Fruit fly (Drosophila melanogaster) whole organism, embryonic: Measurements from ENCODE around the gene dpp.

Source experiments
- Atf-2 ChIP-seq: fragments of 200-800 bp; sonication (Bioruptor generic); optimal IDR thresholded peaks from 2 replicates; lab custom pipeline; 2016; ENCODE audit warnings: missing biosample characterization, missing genetic modification characterization
- C15 ChIP-seq: fragments of 200-800 bp; sonication (Bioruptor generic); IDR thresholded peaks from 3 replicates; pipeline ENCODE4 v1.3.6; 2022; ENCODE audit warnings: missing biosample characterization, missing genetic modification characterization
- CG11085 ChIP-seq: fragments of 200-800 bp; sonication (Bioruptor generic); IDR thresholded peaks from 2 replicates; pipeline ENCODE4 v1.3.6; 2022; ENCODE audit warnings: missing biosample characterization, missing genetic modification characterization
- CG12769 ChIP-seq: fragments of 200-800 bp; sonication (Bioruptor generic); optimal IDR thresholded peaks from 2 replicates; lab custom pipeline; 2019; ENCODE audit warnings: missing biosample characterization, mild to moderate bottlenecking, missing genetic modification characterization, moderate library complexity
- CG13296 ChIP-seq: fragments of 200-800 bp; sonication (Bioruptor generic); optimal IDR thresholded peaks from 3 replicates; lab custom pipeline; 2018; ENCODE audit warnings: missing biosample characterization, mild to moderate bottlenecking, missing genetic modification characterization
- CG14710 ChIP-seq: fragments of 200-800 bp; sonication (Bioruptor generic); optimal IDR thresholded peaks from 3 replicates; lab custom pipeline; 2019; ENCODE audit warnings: missing biosample characterization, mild to moderate bottlenecking, missing genetic modification characterization, moderate library complexity
- CG14860 ChIP-seq: fragments of 200-800 bp; sonication (Bioruptor generic); IDR thresholded peaks from 3 replicates; pipeline ENCODE4 v1.3.6; 2022; ENCODE audit warnings: missing biosample characterization, missing genetic modification characterization; ENCODE audit not compliant: partially characterized antibody
- CG14965 ChIP-seq: fragments of 200-800 bp; sonication (Bioruptor generic); optimal IDR thresholded peaks from 2 replicates; lab custom pipeline; 2016; ENCODE audit warnings: missing biosample characterization, missing genetic modification characterization, borderline replicate concordance
- CG1529 ChIP-seq: fragments of 200-800 bp; sonication (Bioruptor generic); optimal IDR thresholded peaks from 3 replicates; lab custom pipeline; 2018; ENCODE audit warnings: missing biosample characterization, missing genetic modification characterization
- CG16779 ChIP-seq: fragments of 200-800 bp; sonication (Bioruptor generic); IDR thresholded peaks from 2 replicates; pipeline ENCODE4 v1.3.6; 2022; ENCODE audit warnings: missing biosample characterization, missing genetic modification characterization
- CG16813 ChIP-seq: fragments of 200-800 bp; sonication (Bioruptor generic); IDR thresholded peaks from 3 replicates; pipeline ENCODE4 v1.3.6; 2022; ENCODE audit warnings: missing biosample characterization, missing genetic modification characterization; ENCODE audit not compliant: partially characterized antibody
- CG2712 ChIP-seq: fragments of 200-800 bp; optimal IDR thresholded peaks from 3 replicates; lab custom pipeline; 2019; ENCODE audit warnings: missing biosample characterization, mild to moderate bottlenecking, missing genetic modification characterization, moderate library complexity
- CG31441 ChIP-seq: fragments of 200-800 bp; sonication (Bioruptor generic); IDR thresholded peaks from 2 replicates; pipeline ENCODE4 v1.3.6; 2022; ENCODE audit warnings: missing biosample characterization, missing genetic modification characterization
- CG34376 ChIP-seq: fragments of 200-800 bp; sonication (Bioruptor generic); optimal IDR thresholded peaks from 2 replicates; lab custom pipeline; 2018; ENCODE audit warnings: missing biosample characterization, mild to moderate bottlenecking, missing genetic modification characterization
- CG3995 ChIP-seq: fragments of 200-800 bp; sonication (Bioruptor generic); optimal IDR thresholded peaks from 3 replicates; lab custom pipeline; 2016; ENCODE audit warnings: missing biosample characterization, missing genetic modification characterization
- CG43689 ChIP-seq: fragments of 200-800 bp; sonication (Bioruptor generic); IDR thresholded peaks from 2 replicates; pipeline ENCODE4 v1.3.6; 2022; ENCODE audit warnings: missing biosample characterization, missing genetic modification characterization
- CG7786 ChIP-seq: fragments of 200-800 bp; sonication (Bioruptor generic); optimal IDR thresholded peaks from 2 replicates; lab custom pipeline; 2016; ENCODE audit warnings: missing biosample characterization, missing genetic modification characterization
- CG7928 ChIP-seq: fragments of 200-800 bp; sonication (Bioruptor generic); optimal IDR thresholded peaks from 2 replicates; lab custom pipeline; 2017; ENCODE audit warnings: missing biosample characterization, mild to moderate bottlenecking, missing genetic modification characterization
- CG9437 ChIP-seq: fragments of 200-800 bp; sonication (Bioruptor generic); optimal IDR thresholded peaks from 2 replicates; lab custom pipeline; 2018; ENCODE audit warnings: missing biosample characterization, mild to moderate bottlenecking, missing genetic modification characterization
- CG9797 ChIP-seq: fragments of 200-800 bp; sonication (Bioruptor generic); optimal IDR thresholded peaks from 3 replicates; lab custom pipeline; 2018; ENCODE audit warnings: missing biosample characterization, mild to moderate bottlenecking, missing genetic modification characterization
- Deaf1 ChIP-seq: fragments of 200-800 bp; optimal IDR thresholded peaks from 3 replicates; lab custom pipeline; 2019; ENCODE audit warnings: missing biosample characterization, mild to moderate bottlenecking, missing genetic modification characterization, moderate library complexity
- Drgx ChIP-seq: fragments of 200-800 bp; sonication (Bioruptor generic); IDR thresholded peaks from 2 replicates; pipeline ENCODE4 v1.3.6; 2022; ENCODE audit warnings: missing biosample characterization, missing genetic modification characterization
- E2f2 ChIP-seq: fragments of 200-800 bp; sonication (Bioruptor generic); IDR thresholded peaks from 2 replicates; pipeline ENCODE4 v1.3.6; 2022; ENCODE audit warnings: missing biosample characterization, missing genetic modification characterization
- Fer3 ChIP-seq: fragments of 200-800 bp; sonication (Bioruptor generic); optimal IDR thresholded peaks from 2 replicates; lab custom pipeline; 2018; ENCODE audit warnings: missing biosample characterization, mild to moderate bottlenecking, missing genetic modification characterization, moderate library complexity
- Hand ChIP-seq: fragments of 200-800 bp; sonication (Bioruptor generic); optimal IDR thresholded peaks from 2 replicates; lab custom pipeline; 2017; ENCODE audit warnings: mild to moderate bottlenecking, missing biosample characterization, missing genetic modification reagents, missing genetic modification characterization
- Hmx ChIP-seq: fragments of 200-800 bp; sonication (Bioruptor generic); optimal IDR thresholded peaks from 2 replicates; lab custom pipeline; 2016; ENCODE audit warnings: missing biosample characterization, missing genetic modification characterization
- Mad ChIP-seq: fragments of 200-800 bp; sonication (Bioruptor generic); optimal IDR thresholded peaks from 2 replicates; lab custom pipeline; 2016; ENCODE audit warnings: missing biosample characterization, missing genetic modification characterization
- Max ChIP-seq: fragments of 200-800 bp; sonication (Bioruptor generic); optimal IDR thresholded peaks from 2 replicates; lab custom pipeline; 2016; ENCODE audit warnings: missing biosample characterization, mild to moderate bottlenecking, missing genetic modification characterization
- Six4 ChIP-seq: fragments of 200-800 bp; sonication (Bioruptor generic); optimal IDR thresholded peaks from 2 replicates; lab custom pipeline; 2016; ENCODE audit warnings: missing biosample characterization, missing genetic modification characterization
- Sry-β ChIP-seq: fragments of 200-800 bp; sonication (Bioruptor generic); optimal IDR thresholded peaks from 2 replicates; lab custom pipeline; 2018; ENCODE audit warnings: missing biosample characterization, mild to moderate bottlenecking, missing genetic modification characterization, moderate library complexity
- croc ChIP-seq: fragments of 200-800 bp; sonication (Bioruptor generic); conservative IDR thresholded peaks from 3 replicates; pipeline ENCODE4 v1.3.6; 2022; ENCODE audit warnings: missing biosample characterization, missing genetic modification characterization
- crp ChIP-seq, 2 experiments: fragments of 200-800 bp; sonication (Bioruptor generic); optimal IDR thresholded peaks; 2 replicates in 1 of 2; 3 replicates in 1 of 2; lab custom pipeline; 2017; ENCODE audit warnings: missing biosample characterization in 2 of 2, missing genetic modification characterization in 2 of 2, mild to moderate bottlenecking in 1 of 2, moderate library complexity in 1 of 2
- fd3F ChIP-seq: fragments of 200-800 bp; sonication (Bioruptor generic); optimal IDR thresholded peaks from 2 replicates; lab custom pipeline; 2018; ENCODE audit warnings: missing biosample characterization, mild to moderate bottlenecking, missing genetic modification characterization, moderate library complexity
- gfzf ChIP-seq: fragments of 200-800 bp; sonication (Bioruptor generic); optimal IDR thresholded peaks from 2 replicates; lab custom pipeline; 2016; ENCODE audit warnings: missing biosample characterization, mild to moderate bottlenecking, missing genetic modification characterization, moderate library complexity
- ham ChIP-seq: fragments of 200-800 bp; sonication (Bioruptor generic); IDR thresholded peaks from 2 replicates; pipeline ENCODE4 v1.3.6; 2022; ENCODE audit warnings: missing biosample characterization, missing genetic modification characterization
- jing ChIP-seq: fragments of 200-800 bp; sonication (Bioruptor generic); optimal IDR thresholded peaks from 2 replicates; lab custom pipeline; 2018; ENCODE audit warnings: missing biosample characterization, mild to moderate bottlenecking, missing genetic modification characterization
- kah ChIP-seq: fragments of 200-800 bp; sonication (Bioruptor generic); optimal IDR thresholded peaks from 2 replicates; lab custom pipeline; 2018; ENCODE audit warnings: missing biosample characterization, mild to moderate bottlenecking, missing genetic modification characterization
- knrl ChIP-seq: fragments of 200-800 bp; sonication (Bioruptor generic); IDR thresholded peaks from 3 replicates; pipeline ENCODE4 v1.3.6; 2022; ENCODE audit warnings: missing biosample characterization, missing genetic modification characterization; ENCODE audit not compliant: partially characterized antibody
- lab ChIP-seq: fragments of 200-800 bp; sonication (Bioruptor generic); optimal IDR thresholded peaks from 3 replicates; lab custom pipeline; 2017; ENCODE audit warnings: missing biosample characterization, missing genetic modification characterization, mild to moderate bottlenecking, moderate library complexity, missing genetic modification reagents
- mam ChIP-seq: fragments of 200-800 bp; sonication (Bioruptor generic); optimal IDR thresholded peaks from 3 replicates; lab custom pipeline; 2016; ENCODE audit warnings: missing biosample characterization, missing genetic modification characterization
- prd ChIP-seq, 3 experiments: fragments of >200 bp in 2 of 3; fragments of 200-800 bp in 1 of 3; sonication (Bioruptor generic) in 1 of 3; optimal IDR thresholded peaks in 2 of 3; IDR thresholded peaks in 1 of 3; 2 replicates in 2 of 3; 3 replicates in 1 of 3; pipeline versions ENCODE4 v1.3.6 to Lab custom; 2017 to 2022; ENCODE audit warnings: missing biosample characterization in 1 of 3, missing genetic modification characterization in 1 of 3
- sc ChIP-seq, 3 experiments: fragments of >200 bp in 2 of 3; fragments of 200-800 bp in 1 of 3; sonication (Bioruptor generic) in 1 of 3; optimal IDR thresholded peaks; 2 replicates in 2 of 3; 3 replicates in 1 of 3; lab custom pipeline; 2017; ENCODE audit warnings: mild to moderate bottlenecking in 1 of 3, missing biosample characterization in 1 of 3, missing genetic modification characterization in 1 of 3, missing genetic modification reagents in 1 of 3
- sob ChIP-seq: fragments of 200-800 bp; sonication (Bioruptor generic); IDR thresholded peaks from 2 replicates; pipeline ENCODE4 v1.3.6; 2022; ENCODE audit warnings: missing biosample characterization, missing genetic modification characterization
- tll ChIP-seq, 2 experiments: fragments of 200-800 bp in 1 of 2; fragments of >200 bp in 1 of 2; sonication (Bioruptor generic) in 1 of 2; optimal IDR thresholded peaks; 2 replicates each; lab custom pipeline; 2017 to 2019; ENCODE audit warnings: missing biosample characterization in 2 of 2, missing genetic modification characterization in 2 of 2, mild to moderate bottlenecking in 1 of 2, moderate library complexity in 1 of 2
- tna ChIP-seq: fragments of 200-800 bp; sonication (Bioruptor generic); IDR thresholded peaks from 2 replicates; pipeline ENCODE4 v1.3.6; 2022; ENCODE audit warnings: missing biosample characterization, missing genetic modification characterization; ENCODE audit not compliant: partially characterized antibody
- ttk ChIP-seq: fragments of 200-800 bp; sonication (Bioruptor generic); IDR thresholded peaks from 2 replicates; pipeline ENCODE4 v2.1.2; 2022; ENCODE audit warnings: missing biosample characterization, missing genetic modification characterization
- zen2 ChIP-seq: fragments of 200-800 bp; sonication (Bioruptor generic); IDR thresholded peaks from 3 replicates; pipeline ENCODE4 v1.3.6; 2022; ENCODE audit warnings: missing biosample characterization, missing genetic modification characterization; ENCODE audit not compliant: partially characterized antibody

Gene dpp

DNA sequence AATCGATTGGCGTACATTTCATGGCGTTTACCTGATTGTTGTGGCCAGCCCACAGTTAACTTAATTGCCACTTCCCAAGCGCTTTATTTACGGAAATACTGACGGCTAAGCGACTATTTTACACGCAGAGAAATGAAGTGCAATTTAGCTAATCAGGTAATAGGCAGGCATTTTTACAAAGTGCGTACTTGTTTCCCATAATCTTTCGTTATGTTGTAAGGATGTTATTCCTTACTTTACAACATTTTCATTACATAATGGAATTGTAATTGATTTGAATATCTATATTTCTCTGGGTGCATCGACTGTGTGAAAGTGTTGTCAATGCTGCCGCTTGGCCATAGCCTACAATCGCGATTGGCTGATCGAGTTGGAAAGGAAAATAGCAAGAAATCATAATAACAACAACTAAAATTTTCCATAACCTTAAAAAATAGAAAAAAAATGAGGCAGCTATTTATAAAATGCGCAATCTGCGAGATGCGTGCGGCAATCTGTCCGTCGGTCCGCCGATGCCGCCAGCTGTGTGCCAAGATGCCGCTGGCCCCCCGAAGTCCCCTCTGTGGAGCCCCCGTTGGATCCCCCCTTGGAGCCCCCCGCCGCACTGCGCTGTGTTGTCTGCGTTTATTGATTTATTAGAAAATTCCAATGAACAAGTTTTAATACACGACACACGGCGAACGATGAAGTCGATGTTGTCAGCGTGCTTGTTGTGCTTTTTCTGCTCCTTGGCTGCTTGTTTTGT, 1.6 kb upstream of the dpp start (continued):
- TF ChIP-seq CG7786 (no peak), zen2 (GFP tag; lab: Robert Waterston, UW) (no peak), jing (GFP tag; lab: Kevin White, UChicago) (peak; percentile 31), CG2712 (peak; percentile 58), crp (GFP tag; optimal IDR thresholded peaks at IDR 0.05; lab: Kevin White, UChicago) (no peak), ttk (GFP tag; lab: Robert Waterston, UW) (peak; percentile 69), Deaf1 (no peak), fd3F (GFP tag; lab: Kevin White, UChicago) (peak; percentile 36), Fer3 (tag; lab: Kevin White, UChicago) (peak; percentile 22), Sry-β (GFP tag; lab: Kevin White, UChicago) (no peak), Six4 (GFP tag; lab: Kevin White, UChicago) (no peak), Drgx (GFP tag; lab: Robert Waterston, UW) (peak; percentile 90), CG11085 (no peak), ham (GFP tag; lab: Robert Waterston, UW) (no peak), sc (optimal IDR thresholded peaks at IDR 0.05; lab: Kevin White, UChicago) (no peak), sc (GFP tag; optimal IDR thresholded peaks at IDR 0.05; lab: Kevin White, UChicago) (peak; percentile 25), CG1529 (GFP tag; lab: Kevin White, UChicago) (peak; percentile 38), CG13296 (GFP tag; lab: Kevin White, UChicago) (no peak), CG14710 (tag; lab: Kevin White, UChicago) (peak; percentile 14), knrl (no peak), CG16813 (GFP tag; lab: Robert Waterston, UW) (no peak), kah (no peak), CG31441 (GFP tag; lab: Robert Waterston, UW) (peak; percentile 66), CG7928 (no peak), Hand (GFP tag; lab: Kevin White, UChicago) (no peak), mam (GFP tag; lab: Kevin White, UChicago) (peak; percentile 35), E2f2 (GFP tag; lab: Robert Waterston, UW) (no peak), CG34376 (no peak), tll (GFP tag; optimal IDR thresholded peaks at IDR 0.05; lab: Kevin White, UChicago) (no peak), CG16779 (GFP tag; lab: Robert Waterston, UW) (no peak), croc (GFP tag; lab: Robert Waterston, UW) (0 out of 3 replicates have a peak, but pooled peaks have one; percentile 25), tna (GFP tag; lab: Robert Waterston, UW) (no peak), Hmx (GFP tag; lab: Kevin White, UChicago) (no peak), Atf-2 (GFP tag; lab: Kevin White, UChicago) (peak; percentile 14), CG3995 (GFP tag; lab: Kevin White, UChicago) (no peak), C15 (GFP tag; lab: Robert Waterston, UW) (no peak), CG12769 (tag; lab: Kevin White, UChicago) (peak; percentile 53), gfzf (GFP tag; lab: Kevin White, UChicago) (no peak), CG14860 (GFP tag; lab: Robert Waterston, UW) (no peak), prd (optimal IDR thresholded peaks at IDR 0.05; lab: Kevin White, UChicago) (no peak), prd (GFP tag; IDR thresholded peaks at IDR 0.05; lab: Robert Waterston, UW) (peak; percentile 73; the same call in 2 of the 3 replicates), CG14965 (no peak), lab (GFP tag; lab: Kevin White, UChicago) (peak; percentile 62), CG9797 (GFP tag; lab: Kevin White, UChicago) (no peak), Max (GFP tag; lab: Kevin White, UChicago) (peak; percentile 15), sob (GFP tag; lab: Robert Waterston, UW) (peak; percentile 46; the same call in 1 of the 2 replicates), Mad (GFP tag; lab: Kevin White, UChicago) (no peak), CG43689 (GFP tag; lab: Robert Waterston, UW) (no peak), CG9437 (GFP tag; lab: Kevin White, UChicago) (peak; percentile 5)
